Fruit fly (Drosophila melanogaster) whole organism, pupa: ENCODE measurements around the gene trbd.

ENCODE experiments used
- CG34367 ChIP-seq: fragments of 200-800 bp; sonication (Bioruptor generic); optimal IDR thresholded peaks from 2 replicates; lab custom pipeline; 2018; ENCODE audit warnings: missing biosample characterization, mild to moderate bottlenecking, missing genetic modification characterization
- CG9948 ChIP-seq: fragments of 200-800 bp; sonication (Bioruptor generic); optimal IDR thresholded peaks from 2 replicates; lab custom pipeline; 2018; ENCODE audit warnings: missing biosample characterization, mild to moderate bottlenecking, missing genetic modification characterization, moderate library complexity

DNA sequence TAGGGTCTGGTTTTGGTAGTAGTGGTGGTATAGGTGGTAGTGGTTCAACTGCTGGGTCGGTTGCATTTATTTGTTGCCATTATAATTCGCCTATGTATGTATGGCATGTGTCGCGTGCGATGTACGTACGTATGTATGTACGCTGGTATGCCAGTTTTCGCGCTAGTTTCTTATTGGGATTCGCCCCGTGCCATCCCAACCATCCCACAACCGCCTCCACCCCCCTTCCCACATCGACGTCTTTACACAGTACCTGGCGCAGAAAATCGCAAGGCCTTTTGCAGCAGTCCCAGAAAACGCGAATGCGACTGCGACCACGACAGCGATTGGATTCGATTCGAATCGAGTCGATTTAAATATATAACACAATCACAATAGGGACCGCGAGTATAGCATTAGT is 609 bp downstream of the trbd start:
- TF ChIP-seq CG9948 (tag; lab: Kevin White, UChicago) (no peak), CG34367 (no peak)
